Fruit fly (Drosophila melanogaster) whole organism, pupa: ENCODE measurements around the gene CG33230.

Experiments used
- CG10348 ChIP-seq: fragments of 200-800 bp; sonication (Bioruptor generic); IDR thresholded peaks from 2 replicates; pipeline ENCODE4 v1.3.6; 2022; ENCODE audit warnings: missing biosample characterization, missing genetic modification characterization
- CG12605 ChIP-seq: fragments of 200-800 bp; sonication (Bioruptor generic); IDR thresholded peaks from 2 replicates; pipeline ENCODE4 v1.3.6; 2022; ENCODE audit warnings: missing biosample characterization, missing genetic modification characterization
- CG13204 ChIP-seq: fragments of 200-800 bp; sonication (Bioruptor generic); optimal IDR thresholded peaks from 2 replicates; lab custom pipeline; 2018; ENCODE audit warnings: missing biosample characterization, mild to moderate bottlenecking, missing genetic modification characterization, moderate library complexity
- CG14655 ChIP-seq: fragments of 200-800 bp; sonication (Bioruptor generic); optimal IDR thresholded peaks from 3 replicates; lab custom pipeline; 2017; ENCODE audit warnings: mild to moderate bottlenecking, missing biosample characterization, missing genetic modification reagents, missing genetic modification characterization
- CG15710 ChIP-seq: fragments of 200-800 bp; sonication (Bioruptor generic); optimal IDR thresholded peaks from 2 replicates; lab custom pipeline; 2018; ENCODE audit warnings: missing biosample characterization, mild to moderate bottlenecking, missing genetic modification characterization, moderate library complexity
- CG17806 ChIP-seq: fragments of 200-800 bp; sonication (Bioruptor generic); optimal IDR thresholded peaks from 2 replicates; lab custom pipeline; 2018; ENCODE audit warnings: missing biosample characterization, mild to moderate bottlenecking, missing genetic modification characterization, moderate library complexity
- CG32121 ChIP-seq: fragments of 200-800 bp; sonication (Bioruptor generic); IDR thresholded peaks from 2 replicates; pipeline ENCODE4 v1.3.6; 2022; ENCODE audit warnings: missing biosample characterization, missing genetic modification characterization
- CG34367 ChIP-seq: fragments of 200-800 bp; sonication (Bioruptor generic); optimal IDR thresholded peaks from 2 replicates; lab custom pipeline; 2018; ENCODE audit warnings: missing biosample characterization, mild to moderate bottlenecking, missing genetic modification characterization
- CG4496 ChIP-seq: fragments of 200-800 bp; sonication (Bioruptor generic); IDR thresholded peaks from 3 replicates; pipeline ENCODE4 v1.3.6; 2022; ENCODE audit warnings: missing biosample characterization, missing genetic modification characterization
- CG8159 ChIP-seq: fragments of 200-800 bp; sonication (Bioruptor generic); optimal IDR thresholded peaks from 3 replicates; lab custom pipeline; 2018; ENCODE audit warnings: missing biosample characterization, mild to moderate bottlenecking, missing genetic modification characterization, moderate library complexity
- CG8301 ChIP-seq: fragments of 200-800 bp; sonication (Bioruptor generic); optimal IDR thresholded peaks from 2 replicates; lab custom pipeline; 2018; ENCODE audit warnings: missing biosample characterization, mild to moderate bottlenecking, missing genetic modification characterization
- CG9948 ChIP-seq: fragments of 200-800 bp; sonication (Bioruptor generic); optimal IDR thresholded peaks from 2 replicates; lab custom pipeline; 2018; ENCODE audit warnings: missing biosample characterization, mild to moderate bottlenecking, missing genetic modification characterization, moderate library complexity
- D1 ChIP-seq: fragments of 200-800 bp; sonication (Bioruptor generic); optimal IDR thresholded peaks from 2 replicates; lab custom pipeline; 2018; ENCODE audit warnings: missing biosample characterization, mild to moderate bottlenecking, missing genetic modification characterization, moderate library complexity
- EcR ChIP-seq: fragments of 200-800 bp; sonication (Bioruptor generic); optimal IDR thresholded peaks from 3 replicates; lab custom pipeline; 2019; ENCODE audit warnings: missing biosample characterization, missing genetic modification characterization, mild to moderate bottlenecking, moderate library complexity, missing genetic modification reagents
- Ets98B ChIP-seq: fragments of 200-800 bp; sonication (Bioruptor generic); IDR thresholded peaks from 2 replicates; pipeline ENCODE4 v1.3.6; 2022; ENCODE audit warnings: missing biosample characterization, missing genetic modification characterization
- Pif1A ChIP-seq: fragments of 200-800 bp; sonication (Bioruptor generic); optimal IDR thresholded peaks from 3 replicates; lab custom pipeline; 2016; ENCODE audit warnings: missing biosample characterization, missing genetic modification characterization
- Pif1B ChIP-seq: fragments of 200-800 bp; sonication (Bioruptor generic); optimal IDR thresholded peaks from 3 replicates; lab custom pipeline; 2016; ENCODE audit warnings: missing biosample characterization, missing genetic modification characterization
- Snoo ChIP-seq: fragments of 200-800 bp; sonication (Bioruptor generic); optimal IDR thresholded peaks from 3 replicates; lab custom pipeline; 2017; ENCODE audit warnings: missing biosample characterization, mild to moderate bottlenecking, missing genetic modification characterization, inconsistent platforms
- fd96Ca ChIP-seq: fragments of 200-800 bp; sonication (Bioruptor generic); IDR thresholded peaks from 3 replicates; pipeline ENCODE4 v1.3.6; 2022; ENCODE audit warnings: missing biosample characterization, missing genetic modification characterization
- gl ChIP-seq: fragments of 200-800 bp; sonication (Bioruptor generic); optimal IDR thresholded peaks from 2 replicates; lab custom pipeline; 2018; ENCODE audit warnings: missing biosample characterization, mild to moderate bottlenecking, missing genetic modification characterization
- rn ChIP-seq: fragments of 200-800 bp; sonication (Bioruptor generic); IDR thresholded peaks from 2 replicates; pipeline ENCODE4 v1.3.6; 2022; ENCODE audit warnings: missing biosample characterization, missing genetic modification characterization

CG33230 gene

DNA sequence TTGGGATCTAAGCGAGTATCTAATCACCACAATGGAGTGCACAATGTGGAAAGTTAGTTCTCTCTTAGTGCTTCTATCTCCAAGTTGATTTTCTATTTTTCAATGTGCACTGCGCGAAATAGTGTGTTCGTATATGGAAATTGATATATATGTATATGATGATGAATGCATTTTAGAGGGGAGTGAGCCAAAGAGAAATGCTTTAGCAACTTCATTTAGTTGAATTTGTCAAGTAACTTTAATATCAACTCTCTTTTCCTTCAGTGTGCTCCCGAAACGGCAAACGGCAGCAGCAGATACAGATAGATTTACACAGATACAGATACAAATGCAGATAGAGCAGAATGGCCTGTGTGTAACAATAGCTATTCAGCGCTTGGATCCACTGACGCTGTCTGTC, 34.2 kb upstream of the CG33230 start:
- TF ChIP-seq CG10348 (GFP tag; lab: Robert Waterston, UW), result peak; percentile 39; the same call in 1 of the 2 replicates
- TF ChIP-seq CG32121 (GFP tag; lab: Robert Waterston, UW), result peak; percentile 71; the same call in 1 of the 2 replicates
- no peak for TF ChIP-seq CG34367
- no peak for TF ChIP-seq gl (tag; lab: Kevin White, UChicago)
- TF ChIP-seq CG9948 (tag; lab: Kevin White, UChicago), result peak; percentile 28
- TF ChIP-seq CG13204, result no peak
- peak; percentile 53 for TF ChIP-seq Pif1B (GFP tag; lab: Kevin White, UChicago)
- TF ChIP-seq CG4496 (GFP tag; lab: Robert Waterston, UW), result peak; percentile 89
- peak; percentile 54 for TF ChIP-seq CG14655 (GFP tag; lab: Kevin White, UChicago)
- TF ChIP-seq Snoo, result no peak
- no peak for TF ChIP-seq EcR
- TF ChIP-seq CG17806 (tag; lab: Kevin White, UChicago), result no peak
- TF ChIP-seq Pif1A, result peak; percentile 84
- TF ChIP-seq rn (GFP tag; lab: Robert Waterston, UW), result peak; percentile 49; the same call in 1 of the 2 replicates
- TF ChIP-seq CG8301 (tag; lab: Kevin White, UChicago), result peak; percentile 83
- TF ChIP-seq Ets98B (GFP tag; lab: Robert Waterston, UW), result peak; percentile 92
- TF ChIP-seq fd96Ca (GFP tag; lab: Robert Waterston, UW), result peak; percentile 90
- no peak for TF ChIP-seq D1 (tag; lab: Kevin White, UChicago)
- TF ChIP-seq CG8159, result no peak
- TF ChIP-seq CG15710, result no peak
- peak; percentile 85 for TF ChIP-seq CG12605 (GFP tag; lab: Robert Waterston, UW)

DNA sequence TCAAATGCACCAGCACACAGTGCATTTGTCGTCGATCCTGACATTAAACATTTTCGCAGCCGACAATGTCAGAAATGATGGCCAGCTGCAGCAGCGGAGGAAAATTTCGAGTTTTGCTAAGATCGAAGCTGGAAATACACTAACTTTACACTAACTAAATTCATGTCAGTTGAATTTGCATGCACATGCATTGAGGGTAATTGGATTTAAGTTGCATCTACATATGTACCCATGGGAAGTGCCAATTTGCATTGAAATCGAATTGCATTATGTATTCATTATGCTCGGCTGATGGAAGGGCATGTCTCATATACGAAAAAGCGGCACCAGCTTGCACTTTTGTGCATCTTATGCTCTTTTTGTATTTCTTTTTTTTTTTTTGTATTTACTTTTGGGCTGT, 33.4 kb upstream of the CG33230 start:
- TF ChIP-seq D1 (tag; lab: Kevin White, UChicago), result no peak
- peak; percentile 96 for TF ChIP-seq CG4496 (GFP tag; lab: Robert Waterston, UW)
- peak; percentile 97 for TF ChIP-seq Ets98B (GFP tag; lab: Robert Waterston, UW)
- peak; percentile 88 for TF ChIP-seq CG12605 (GFP tag; lab: Robert Waterston, UW)
- peak; percentile 95 for TF ChIP-seq CG32121 (GFP tag; lab: Robert Waterston, UW)
- TF ChIP-seq CG8301 (tag; lab: Kevin White, UChicago), result peak; percentile 86
- no peak for TF ChIP-seq CG13204
- peak; percentile 90 for TF ChIP-seq Pif1A
- TF ChIP-seq CG34367, result peak; percentile 30
- TF ChIP-seq gl (tag; lab: Kevin White, UChicago), result peak; percentile 67
- peak; percentile 79 for TF ChIP-seq CG17806 (tag; lab: Kevin White, UChicago)
- TF ChIP-seq CG10348 (GFP tag; lab: Robert Waterston, UW), result peak; percentile 82
- peak; percentile 62 for TF ChIP-seq CG15710
- TF ChIP-seq CG9948 (tag; lab: Kevin White, UChicago), result peak; percentile 71
- TF ChIP-seq rn (GFP tag; lab: Robert Waterston, UW), result peak; percentile 93
- peak; percentile 90 for TF ChIP-seq Snoo
- no peak for TF ChIP-seq EcR
- TF ChIP-seq CG14655 (GFP tag; lab: Kevin White, UChicago), result peak; percentile 87
- TF ChIP-seq CG8159, result peak; percentile 83
- peak; percentile 84 for TF ChIP-seq Pif1B (GFP tag; lab: Kevin White, UChicago)
- peak; percentile 97 for TF ChIP-seq fd96Ca (GFP tag; lab: Robert Waterston, UW)
- TF ChIP-seq, all 21 proteins: peak for 18

DNA sequence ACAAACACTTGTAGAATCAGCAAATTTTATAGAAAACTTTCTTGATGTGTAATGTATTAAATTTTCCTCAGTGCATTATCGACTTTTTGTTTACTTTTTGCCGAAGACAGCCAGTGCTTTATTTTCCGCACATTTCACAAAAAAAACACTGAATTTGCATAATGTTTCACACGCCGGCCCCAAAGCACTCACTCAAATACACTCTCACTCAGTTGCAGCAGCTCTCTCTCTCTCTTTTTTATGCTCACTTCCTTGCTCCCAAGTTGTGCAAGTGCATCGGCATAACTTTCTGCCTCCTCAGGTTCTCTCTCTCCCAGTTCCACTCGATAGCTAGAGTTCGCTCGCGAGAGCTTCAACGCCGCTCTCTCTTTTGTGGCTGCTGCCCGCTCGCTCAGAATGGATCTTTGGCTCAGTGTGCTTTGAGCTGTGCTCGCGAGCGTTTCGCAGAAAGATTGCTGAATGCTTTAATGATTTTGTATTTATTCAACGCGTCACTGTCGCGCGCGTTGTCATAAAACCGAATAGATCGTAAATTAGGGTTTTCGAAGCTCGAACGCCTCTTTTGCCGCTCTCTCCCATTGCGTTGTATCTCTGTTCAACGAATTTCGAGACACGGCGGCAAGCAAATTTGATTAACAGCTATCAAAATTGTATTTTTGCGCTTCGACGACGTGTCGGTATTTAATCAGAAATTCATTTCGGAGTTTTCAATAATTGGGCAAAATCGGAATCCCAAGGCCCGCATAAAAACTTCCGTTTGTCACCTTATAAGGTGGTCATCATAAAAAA, 31.8 kb upstream of the CG33230 start:
- peak; percentile 92 for TF ChIP-seq CG12605 (GFP tag; lab: Robert Waterston, UW)
- peak; percentile 53 for TF ChIP-seq gl (tag; lab: Kevin White, UChicago)
- peak; percentile 85 for TF ChIP-seq Ets98B (GFP tag; lab: Robert Waterston, UW)
- peak; percentile 59 for TF ChIP-seq CG8301 (tag; lab: Kevin White, UChicago)
- peak; percentile 47 for TF ChIP-seq CG17806 (tag; lab: Kevin White, UChicago)
- TF ChIP-seq Snoo, result peak; percentile 31
- TF ChIP-seq D1 (tag; lab: Kevin White, UChicago), result no peak
- peak; percentile 68 for TF ChIP-seq fd96Ca (GFP tag; lab: Robert Waterston, UW)
- peak; percentile 46 for TF ChIP-seq CG13204
- peak; percentile 9 for TF ChIP-seq CG34367
- TF ChIP-seq CG8159, result peak; percentile 55
- peak; percentile 82 for TF ChIP-seq CG14655 (GFP tag; lab: Kevin White, UChicago)
- peak; percentile 88 for TF ChIP-seq Pif1B (GFP tag; lab: Kevin White, UChicago)
- TF ChIP-seq EcR, result peak; percentile 77
- TF ChIP-seq CG9948 (tag; lab: Kevin White, UChicago), result peak; percentile 23
- peak; percentile 76 for TF ChIP-seq Pif1A
- 0 out of 2 replicates have a peak, but pooled peaks have one; percentile 12 for TF ChIP-seq rn (GFP tag; lab: Robert Waterston, UW)
- TF ChIP-seq CG4496 (GFP tag; lab: Robert Waterston, UW), result peak; percentile 81
- TF ChIP-seq CG10348 (GFP tag; lab: Robert Waterston, UW), result no peak
- TF ChIP-seq CG15710, result no peak
- TF ChIP-seq CG32121 (GFP tag; lab: Robert Waterston, UW), result peak; percentile 60; the same call in 1 of the 2 replicates

DNA sequence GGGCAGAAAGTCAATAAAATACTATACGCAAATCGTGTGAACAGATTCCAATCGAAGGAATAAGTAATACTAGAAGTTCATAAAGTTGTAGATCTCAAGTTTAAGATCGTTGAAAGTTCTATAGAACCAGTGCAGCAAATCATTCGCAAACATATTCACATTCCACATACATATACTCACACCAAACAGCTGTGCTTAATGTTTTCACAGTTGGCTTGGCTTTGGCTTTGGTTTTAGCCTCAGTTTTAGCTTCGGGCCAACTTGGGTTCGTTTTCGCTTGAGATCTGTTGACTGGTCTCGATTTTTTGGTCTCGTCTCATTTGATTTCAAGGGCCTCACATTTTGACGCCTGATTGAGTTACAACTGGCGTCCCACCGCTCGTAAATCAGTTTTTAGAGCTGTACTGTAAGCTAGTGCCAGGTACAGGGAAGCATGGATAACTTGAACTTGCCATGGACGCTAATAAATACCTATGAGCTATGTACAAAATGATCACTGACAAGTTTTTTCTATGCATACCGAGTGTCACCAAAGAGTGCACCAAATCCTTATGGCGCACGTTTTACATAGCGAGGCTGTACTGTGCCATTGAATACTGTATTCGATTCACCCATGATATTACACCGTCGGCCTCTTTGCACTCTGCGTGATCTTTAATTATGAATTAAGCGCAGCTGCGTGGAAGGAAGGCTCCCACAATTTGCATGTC, 30.9 kb upstream of the CG33230 start:
- TF ChIP-seq CG8159 (peak; percentile 85), Snoo (peak; percentile 70), CG14655 (GFP tag; lab: Kevin White, UChicago) (peak; percentile 72), Pif1B (GFP tag; lab: Kevin White, UChicago) (peak; percentile 79), Pif1A (peak; percentile 78), CG10348 (GFP tag; lab: Robert Waterston, UW) (0 out of 2 replicates have a peak, but pooled peaks have one; percentile 53), fd96Ca (GFP tag; lab: Robert Waterston, UW) (peak; percentile 85), CG8301 (tag; lab: Kevin White, UChicago) (peak; percentile 64), CG34367 (peak; percentile 85), CG17806 (tag; lab: Kevin White, UChicago) (peak; percentile 81), gl (tag; lab: Kevin White, UChicago) (peak; percentile 79), CG15710 (peak; percentile 89), EcR (peak; percentile 4), CG13204 (peak; percentile 79), CG4496 (GFP tag; lab: Robert Waterston, UW) (peak; percentile 86), CG32121 (GFP tag; lab: Robert Waterston, UW) (peak; percentile 79), Ets98B (GFP tag; lab: Robert Waterston, UW) (peak; percentile 80), CG12605 (GFP tag; lab: Robert Waterston, UW) (peak; percentile 47; the same call in 1 of the 2 replicates), CG9948 (tag; lab: Kevin White, UChicago) (peak; percentile 75), D1 (tag; lab: Kevin White, UChicago) (no peak), rn (GFP tag; lab: Robert Waterston, UW) (peak; percentile 53)
